Fruit fly (Drosophila melanogaster) whole organism, wandering third instar larva: ENCODE measurements around the gene LManI.

Experiments used
- Abd-B ChIP-seq: fragments of >200 bp; optimal IDR thresholded peaks from 2 replicates; lab custom pipeline; 2017; ENCODE audit warnings: missing biosample characterization, missing genetic modification characterization
- CG32264 ChIP-seq: fragments of 200-800 bp; sonication (Bioruptor generic); optimal IDR thresholded peaks from 2 replicates; lab custom pipeline; 2016; ENCODE audit warnings: missing biosample characterization, missing genetic modification characterization
- CG9705 ChIP-seq: fragments of 200-800 bp; sonication (Bioruptor generic); optimal IDR thresholded peaks from 2 replicates; lab custom pipeline; 2018; ENCODE audit warnings: missing biosample characterization, mild to moderate bottlenecking, missing genetic modification characterization
- Dfd ChIP-seq: fragments of >200 bp; optimal IDR thresholded peaks from 2 replicates; lab custom pipeline; 2017; ENCODE audit warnings: missing biosample characterization, missing genetic modification characterization
- Dif ChIP-seq: fragments of 200-275, 200-300 bp; sonication (Bioruptor generic); optimal IDR thresholded peaks from 2 replicates; lab custom pipeline; 2018; ENCODE audit warnings: missing biosample characterization, missing genetic modification characterization; ENCODE audit not compliant: partially characterized antibody
- GATAd ChIP-seq: sonication (Bioruptor generic); optimal IDR thresholded peaks from 2 replicates; lab custom pipeline; 2016; ENCODE audit warnings: missing biosample characterization, missing genetic modification characterization
- HLH106 ChIP-seq: fragments of 200-800 bp; optimal IDR thresholded peaks from 3 replicates; lab custom pipeline; 2019; ENCODE audit warnings: missing biosample characterization, mild to moderate bottlenecking, missing genetic modification characterization, moderate library complexity
- Hnf4 ChIP-seq: fragments of 200-800 bp; sonication (Bioruptor generic); optimal IDR thresholded peaks from 2 replicates; lab custom pipeline; 2016; ENCODE audit warnings: missing biosample characterization, mild to moderate bottlenecking, missing genetic modification characterization
- Hr78 ChIP-seq: fragments of >200 bp; optimal IDR thresholded peaks from 2 replicates; lab custom pipeline; 2017; ENCODE audit warnings: missing biosample characterization, missing genetic modification characterization
- Hr83 ChIP-seq: fragments of 200-300 bp; sonication (Bioruptor generic); optimal IDR thresholded peaks from 2 replicates; lab custom pipeline; 2016; ENCODE audit warnings: missing biosample characterization, mild to moderate bottlenecking, missing genetic modification characterization, moderate library complexity; ENCODE audit not compliant: poor library complexity, severe bottlenecking
- N ChIP-seq: fragments of >200 bp; optimal IDR thresholded peaks from 2 replicates; lab custom pipeline; 2018; ENCODE audit warnings: missing biosample characterization, missing external identifiers, missing genetic modification characterization
- OdsH ChIP-seq: fragments of 200-800 bp; sonication (Bioruptor generic); optimal IDR thresholded peaks from 2 replicates; lab custom pipeline; 2016; ENCODE audit warnings: missing biosample characterization, mild to moderate bottlenecking, missing genetic modification characterization
- Sp1 ChIP-seq: fragments of 200-800 bp; sonication (Bioruptor generic); optimal IDR thresholded peaks from 3 replicates; lab custom pipeline; 2019; ENCODE audit warnings: missing biosample characterization, mild to moderate bottlenecking, missing genetic modification characterization, moderate library complexity
- Vsx2 ChIP-seq: fragments of 200-300, 225-300 bp; sonication (Bioruptor generic); optimal IDR thresholded peaks from 2 replicates; lab custom pipeline; 2018; ENCODE audit warnings: missing biosample characterization, missing genetic modification characterization; ENCODE audit not compliant: partially characterized antibody
- br ChIP-seq: fragments of 200-800 bp; sonication (Bioruptor generic); optimal IDR thresholded peaks from 2 replicates; lab custom pipeline; 2016; ENCODE audit warnings: missing biosample characterization, missing genetic modification characterization
- brk ChIP-seq: fragments of 200-800 bp; sonication (Bioruptor generic); optimal IDR thresholded peaks from 2 replicates; lab custom pipeline; 2016; ENCODE audit warnings: missing biosample characterization, mild to moderate bottlenecking, missing genetic modification characterization
- dmrt93B ChIP-seq: fragments of 200-800 bp; sonication (Bioruptor generic); optimal IDR thresholded peaks from 2 replicates; lab custom pipeline; 2018; ENCODE audit warnings: missing biosample characterization, mild to moderate bottlenecking, missing genetic modification characterization
- dsf ChIP-seq: sonication (Bioruptor generic); optimal IDR thresholded peaks from 2 replicates; lab custom pipeline; 2016; ENCODE audit warnings: missing biosample characterization, missing genetic modification characterization, borderline replicate concordance
- ey ChIP-seq: fragments of 200-800 bp; sonication (Bioruptor generic); optimal IDR thresholded peaks from 2 replicates; lab custom pipeline; 2016; ENCODE audit warnings: missing biosample characterization, missing genetic modification characterization
- fru ChIP-seq: fragments of 200-800 bp; sonication (Bioruptor generic); optimal IDR thresholded peaks from 3 replicates; lab custom pipeline; 2016; ENCODE audit warnings: missing biosample characterization, mild to moderate bottlenecking, missing genetic modification characterization
- jim ChIP-seq: fragments of 175-275, 200-325 bp; sonication (Bioruptor generic); optimal IDR thresholded peaks from 2 replicates; lab custom pipeline; 2016; ENCODE audit warnings: missing biosample characterization, mild to moderate bottlenecking, missing genetic modification characterization
- pan ChIP-seq: fragments of >200 bp; optimal IDR thresholded peaks from 2 replicates; lab custom pipeline; 2017
- sage ChIP-seq: fragments of 200-800 bp; sonication (Bioruptor generic); optimal IDR thresholded peaks from 2 replicates; lab custom pipeline; 2016; ENCODE audit warnings: missing biosample characterization, mild to moderate bottlenecking, missing genetic modification characterization
- sv ChIP-seq: fragments of 200-800 bp; sonication (Bioruptor generic); optimal IDR thresholded peaks from 3 replicates; lab custom pipeline; 2016; ENCODE audit warnings: missing biosample characterization, missing genetic modification characterization
- tai ChIP-seq: sonication (Bioruptor generic); optimal IDR thresholded peaks from 2 replicates; lab custom pipeline; 2016; ENCODE audit warnings: missing biosample characterization, missing genetic modification characterization
- woc ChIP-seq: sonication (Bioruptor generic); optimal IDR thresholded peaks from 2 replicates; lab custom pipeline; 2016; ENCODE audit warnings: missing biosample characterization, mild to moderate bottlenecking, missing genetic modification characterization

The LManI gene

DNA sequence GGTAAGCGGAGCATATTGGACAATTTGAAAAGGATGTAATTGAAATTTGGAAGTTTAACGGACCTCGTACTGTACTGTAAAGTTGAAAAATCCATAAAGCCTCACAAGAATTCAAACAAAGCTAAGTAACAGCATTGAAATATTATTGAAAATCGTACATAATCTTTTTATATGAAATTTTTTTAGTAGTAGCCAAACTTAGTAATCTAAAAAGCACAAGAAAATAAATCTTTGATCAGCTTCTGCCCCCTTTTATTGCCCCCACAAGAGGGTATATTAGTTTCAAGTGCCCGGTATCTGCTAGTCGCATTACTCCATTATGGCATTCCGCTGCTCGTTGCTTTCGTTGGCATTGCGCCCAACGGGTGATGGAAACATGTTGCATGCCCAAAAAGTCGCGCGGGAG, 9.8 kb upstream of the LManI start:
- TF ChIP-seq br (GFP tag; lab: Kevin White, UChicago) (no peak), sv (GFP tag; lab: Kevin White, UChicago) (peak; percentile 2)

DNA sequence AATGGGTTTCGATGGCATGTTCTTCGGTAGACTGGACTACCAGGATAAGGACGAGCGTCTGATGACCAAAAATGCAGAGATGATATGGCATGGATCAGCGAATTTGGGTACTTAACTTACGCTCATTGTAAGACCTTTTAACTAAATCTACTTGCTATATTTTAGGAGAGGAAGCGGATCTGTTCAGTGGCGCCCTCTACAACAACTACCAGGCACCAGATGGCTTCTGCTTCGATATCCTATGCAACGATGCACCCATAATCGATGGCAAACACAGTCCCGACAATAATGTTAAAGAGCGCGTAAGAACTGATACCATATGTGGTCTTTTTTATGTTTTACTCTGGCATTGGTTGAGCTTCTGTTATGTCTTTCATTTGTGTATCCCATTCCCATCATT, 1.9 kb upstream of the LManI start:
- TF ChIP-seq Hnf4 (GFP tag; lab: Kevin White, UChicago), result no peak

DNA sequence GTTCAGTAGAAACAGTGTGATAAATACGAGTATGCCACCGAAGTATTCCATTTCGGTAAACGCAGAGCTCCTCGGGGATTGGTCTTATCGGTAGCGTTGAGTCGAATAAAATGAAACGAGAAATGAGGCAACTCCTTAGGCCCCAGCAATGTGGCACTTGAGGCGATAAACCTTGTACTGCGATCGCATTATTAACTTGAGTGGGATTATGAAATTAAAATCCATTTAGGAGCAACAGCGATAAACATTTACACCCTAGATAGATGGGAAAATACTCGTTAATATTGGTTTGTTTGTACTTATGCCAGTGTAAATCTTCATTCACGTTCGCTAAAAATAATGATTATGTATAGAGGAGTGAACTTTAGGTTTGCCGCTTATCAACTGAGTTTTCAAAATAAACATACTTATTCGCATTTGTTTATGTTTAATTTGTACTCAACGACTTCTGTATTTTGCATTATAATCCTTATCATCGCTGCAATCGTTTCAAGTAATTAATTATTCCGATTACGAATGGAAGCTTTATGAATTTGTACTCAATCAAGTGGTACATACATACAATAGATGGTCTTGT, 1.0 kb downstream of the LManI start:
- TF ChIP-seq br (GFP tag; lab: Kevin White, UChicago), result no peak
- no peak for TF ChIP-seq pan (lab: Kevin White, UChicago)
- TF ChIP-seq Dif (GFP tag; lab: Kevin White, UChicago), result no peak
- TF ChIP-seq Sp1 (GFP tag; lab: Kevin White, UChicago), result no peak
- no peak for TF ChIP-seq Hnf4 (GFP tag; lab: Kevin White, UChicago)
- no peak for TF ChIP-seq HLH106
- no peak for TF ChIP-seq sage (GFP tag; lab: Kevin White, UChicago)
- no peak for TF ChIP-seq Dfd (GFP tag; lab: Kevin White, UChicago)
- no peak for TF ChIP-seq tai (GFP tag; lab: Kevin White, UChicago)

DNA sequence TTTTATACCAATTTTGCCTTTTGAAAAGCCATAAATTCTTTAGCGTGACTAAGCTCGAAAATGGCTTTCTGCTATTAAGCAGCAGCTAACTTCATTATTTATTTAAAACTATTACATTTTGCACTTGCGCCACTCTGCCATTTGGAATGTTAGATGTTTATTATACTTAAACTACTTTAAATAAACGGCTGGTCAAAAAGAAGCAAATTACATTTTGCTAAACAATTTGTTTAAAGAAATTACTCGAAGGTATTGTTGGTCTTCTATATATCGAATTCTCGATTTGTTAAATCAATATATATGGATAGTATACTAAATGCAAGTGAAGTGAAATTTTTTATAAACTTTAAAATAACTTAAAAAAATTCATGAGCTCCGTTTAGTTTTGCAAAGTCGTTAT, 4.7 kb downstream of the LManI start, which contains the start of gene ppk10:
Gene ppk10, minus strand, starts transcription at position 101 of the 400 bp plus-strand sequence.
- TF ChIP-seq sv (GFP tag; lab: Kevin White, UChicago) (no peak), Vsx2 (GFP tag; lab: Kevin White, UChicago) (no peak), Dfd (GFP tag; lab: Kevin White, UChicago) (no peak), pan (lab: Kevin White, UChicago) (no peak), Dif (GFP tag; lab: Kevin White, UChicago) (no peak), ey (GFP tag; lab: Kevin White, UChicago) (no peak), fru (GFP tag; lab: Kevin White, UChicago) (no peak), OdsH (GFP tag; lab: Kevin White, UChicago) (no peak), dmrt93B (GFP tag; lab: Kevin White, UChicago) (no peak), Hr78 (GFP tag; lab: Kevin White, UChicago) (no peak), Hr83 (GFP tag; lab: Kevin White, UChicago) (no peak), brk (GFP tag; lab: Kevin White, UChicago) (no peak), CG9705 (GFP tag; lab: Kevin White, UChicago) (no peak), GATAd (GFP tag; lab: Kevin White, UChicago) (no peak), dsf (GFP tag; lab: Kevin White, UChicago) (no peak), tai (GFP tag; lab: Kevin White, UChicago) (no peak), jim (GFP tag; lab: Kevin White, UChicago) (no peak), CG32264 (GFP tag; lab: Kevin White, UChicago) (no peak), woc (GFP tag; lab: Kevin White, UChicago) (no peak), N (GFP tag; lab: Kevin White, UChicago) (no peak)

DNA sequence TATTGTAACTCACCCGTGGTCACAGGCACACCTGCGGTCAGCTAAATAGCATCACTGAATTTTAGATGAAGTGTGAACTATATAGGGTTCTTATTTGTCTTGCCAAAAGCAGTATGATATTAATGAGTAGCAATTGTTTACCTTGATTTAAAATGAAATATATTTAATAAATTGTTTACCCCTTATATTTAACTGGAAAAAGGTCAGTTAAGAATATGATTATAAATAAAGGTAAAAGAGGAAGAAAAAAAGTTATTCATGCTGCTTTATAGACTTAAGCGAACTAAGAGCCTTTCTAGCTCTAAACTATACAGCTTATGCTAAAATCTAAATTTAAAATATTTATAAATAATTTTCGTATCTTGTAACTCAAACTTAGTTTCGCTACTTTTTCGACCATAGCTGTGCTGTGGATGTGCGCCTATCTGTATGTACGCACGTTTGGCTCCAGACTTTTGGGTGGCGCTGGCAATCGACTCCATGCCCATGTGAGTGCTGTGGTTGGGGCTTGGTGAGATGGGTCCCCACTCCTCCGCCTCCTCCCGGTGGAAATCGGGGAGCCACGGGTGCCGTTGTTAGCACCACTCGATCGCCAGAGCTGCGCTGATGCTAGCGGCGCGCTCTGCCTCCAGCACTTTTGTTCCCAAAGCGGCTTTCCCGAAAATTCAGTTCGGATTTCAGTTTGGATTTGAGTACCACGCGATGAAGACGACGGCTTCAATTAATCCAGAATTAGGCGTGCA, 14.8 kb downstream of the LManI start, which contains the start of gene loh:
Gene loh, plus strand, starts transcription at position 487 of the 743 bp plus-strand sequence.
- TF ChIP-seq sv (GFP tag; lab: Kevin White, UChicago) (peak; percentile 28), Abd-B (no peak)

DNA sequence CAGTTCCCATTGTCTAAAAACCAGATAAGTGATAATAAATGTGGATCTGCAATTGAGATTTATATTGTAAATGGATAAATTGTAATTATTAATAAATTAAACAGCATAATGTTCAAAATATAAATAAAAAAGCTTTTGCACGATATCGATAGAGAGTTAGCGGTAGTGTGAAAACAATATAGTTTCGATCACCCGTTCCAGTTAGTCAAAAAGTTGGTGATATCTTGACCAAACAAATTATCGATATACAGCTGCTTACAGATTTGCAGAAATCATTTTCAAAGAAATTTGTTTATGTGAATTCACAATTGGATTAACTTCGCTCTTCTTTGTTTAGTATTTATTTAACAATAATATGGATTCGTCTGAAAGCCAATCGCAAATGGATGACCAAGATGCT, 17.9 kb downstream of the LManI start, which contains the start of gene Nse4:
Gene Nse4, plus strand, starts transcription at position 267 of the 400 bp plus-strand sequence.
- TF ChIP-seq N (GFP tag; lab: Kevin White, UChicago) (peak; percentile 10), pan (lab: Kevin White, UChicago) (no peak)
